Worm (Caenorhabditis elegans) whole organism, young adult: ENCODE results near the gene mrpl-21.

Experiments
- B0019.2 ChIP-seq: fragments of 200-800 bp; sonication (Bioruptor generic); conservative IDR thresholded peaks from 2 replicates; pipeline ENCODE4 v1.3.6; 2022; ENCODE audit warnings: missing genetic modification reagents, missing genetic modification characterization, missing compliant biosample characterization
- D2030.7 ChIP-seq: fragments of 200-800 bp; sonication (Bioruptor generic); IDR thresholded peaks from 2 replicates; pipeline ENCODE4 v1.3.6; 2022; ENCODE audit warnings: missing genetic modification reagents, missing genetic modification characterization, missing compliant biosample characterization
- F10E7.11 ChIP-seq: sonication (generic microtip); optimal IDR thresholded peaks from 2 replicates; lab custom pipeline; 2017; ENCODE audit warnings: mild to moderate bottlenecking, missing genetic modification characterization, moderate library complexity, missing compliant biosample characterization
- F23B12.7 ChIP-seq: sonication (generic microtip); optimal IDR thresholded peaks from 2 replicates; lab custom pipeline; 2017; ENCODE audit warnings: missing genetic modification characterization, mild to moderate bottlenecking, missing compliant biosample characterization, antibody characterized with exemption, moderate library complexity; ENCODE audit not compliant: insufficient read depth
- F37B4.10 ChIP-seq: fragments of 200-800 bp; sonication (Bioruptor generic); IDR thresholded peaks from 2 replicates; pipeline ENCODE4 v1.3.6; 2022; ENCODE audit warnings: missing genetic modification characterization, missing compliant biosample characterization
- F49E8.2 ChIP-seq: sonication (generic microtip); optimal IDR thresholded peaks from 3 replicates; lab custom pipeline; 2017; ENCODE audit warnings: missing genetic modification characterization, mild to moderate bottlenecking, missing compliant biosample characterization, antibody characterized with exemption, moderate library complexity; ENCODE audit not compliant: insufficient read depth
- F55B11.4 ChIP-seq: sonication (generic microtip); optimal IDR thresholded peaks from 2 replicates; lab custom pipeline; 2016; ENCODE audit warnings: missing compliant biosample characterization, missing genetic modification characterization, borderline replicate concordance; ENCODE audit not compliant: insufficient read depth
- T07F8.4 ChIP-seq: sonication (generic microtip); optimal IDR thresholded peaks from 2 replicates; lab custom pipeline; 2016; ENCODE audit warnings: mild to moderate bottlenecking, missing genetic modification characterization, moderate library complexity, missing compliant biosample characterization
- Y67H2A.10 ChIP-seq: fragments of 200-800 bp; sonication (Bioruptor generic); conservative IDR thresholded peaks from 2 replicates; pipeline ENCODE4 v1.3.6; 2022; ENCODE audit warnings: missing genetic modification reagents, missing genetic modification characterization, missing compliant biosample characterization
- Y79H2A.3 ChIP-seq: fragments of 200-800 bp; sonication (Bioruptor generic); conservative IDR thresholded peaks from 2 replicates; pipeline ENCODE4 v1.3.6; 2022; ENCODE audit warnings: missing genetic modification reagents, missing genetic modification characterization, missing compliant biosample characterization
- Y95B8A.8 ChIP-seq: fragments of 200-800 bp; sonication (Bioruptor generic); IDR thresholded peaks from 2 replicates; pipeline ENCODE4 v1.3.6; 2022; ENCODE audit warnings: missing genetic modification reagents, missing genetic modification characterization, missing compliant biosample characterization
- akir-1 ChIP-seq: fragments of 200-800 bp; sonication (Bioruptor generic); optimal IDR thresholded peaks from 2 replicates; lab custom pipeline; 2018; ENCODE audit warnings: mild to moderate bottlenecking, missing genetic modification characterization, moderate library complexity, missing compliant biosample characterization
- ama-1 ChIP-seq, 3 experiments: fragments of 150-350 bp in 1 of 3; sonication (generic microtip) in 2 of 3; optimal IDR thresholded peaks; 2 replicates each; lab custom pipeline; 2014 to 2018; ENCODE audit warnings: missing biosample characterization in 2 of 3, missing genetic modification characterization in 2 of 3, missing genetic modification reagents in 2 of 3
- aptf-3 ChIP-seq: fragments of 200-800 bp; sonication (Bioruptor generic); IDR thresholded peaks from 2 replicates; pipeline ENCODE4 v1.3.6; 2022; ENCODE audit warnings: missing genetic modification characterization, missing compliant biosample characterization
- bed-1 ChIP-seq: fragments of 200-800 bp; sonication (Bioruptor generic); IDR thresholded peaks from 2 replicates; pipeline ENCODE4 v1.3.6; 2022; ENCODE audit warnings: missing genetic modification reagents, missing genetic modification characterization, missing compliant biosample characterization
- ccch-3 ChIP-seq: fragments of 200-800 bp; sonication (Bioruptor generic); optimal IDR thresholded peaks from 2 replicates; lab custom pipeline; 2018; ENCODE audit warnings: mild to moderate bottlenecking, missing genetic modification characterization, missing compliant biosample characterization
- dpff-1 ChIP-seq: sonication (generic microtip); optimal IDR thresholded peaks from 2 replicates; lab custom pipeline; 2017; ENCODE audit warnings: mild to moderate bottlenecking, missing genetic modification characterization, missing compliant biosample characterization
- dpl-1 ChIP-seq: fragments of 150-350 bp; optimal IDR thresholded peaks from 2 replicates; lab custom pipeline; 2014; ENCODE audit warnings: missing biosample characterization, missing genetic modification reagents, missing genetic modification characterization
- efl-1 ChIP-seq: fragments of 150-350 bp; optimal IDR thresholded peaks from 2 replicates; lab custom pipeline; 2014; ENCODE audit warnings: missing biosample characterization, missing genetic modification reagents, missing genetic modification characterization
- egrh-3 ChIP-seq: fragments of 200-800 bp; sonication (Bioruptor generic); IDR thresholded peaks from 2 replicates; pipeline ENCODE4 v1.3.6; 2022; ENCODE audit warnings: missing genetic modification reagents, missing genetic modification characterization, missing compliant biosample characterization
- hlh-12 ChIP-seq: sonication (generic microtip); optimal IDR thresholded peaks from 2 replicates; lab custom pipeline; 2016; ENCODE audit warnings: missing genetic modification characterization, missing compliant biosample characterization
- hmg-1.2 ChIP-seq: fragments of 200-800 bp; sonication (Bioruptor generic); IDR thresholded peaks from 2 replicates; pipeline ENCODE4 v1.3.6; 2022; ENCODE audit warnings: missing genetic modification reagents, missing genetic modification characterization, missing compliant biosample characterization
- hrde-1 ChIP-seq: sonication (generic microtip); optimal IDR thresholded peaks from 2 replicates; lab custom pipeline; 2016; ENCODE audit warnings: missing genetic modification characterization, mild to moderate bottlenecking, missing compliant biosample characterization, moderate library complexity, missing genotype, missing genetic modification reagents, borderline replicate concordance
- hsf-1 ChIP-seq: fragments of 200-800 bp; sonication (Bioruptor generic); IDR thresholded peaks from 2 replicates; pipeline ENCODE4 v1.3.6; 2022; ENCODE audit warnings: missing genetic modification reagents, missing genetic modification characterization, missing compliant biosample characterization
- lag-1 ChIP-seq: fragments of 200-800 bp; sonication (Bioruptor generic); IDR thresholded peaks from 2 replicates; pipeline ENCODE4 v1.3.6; 2022; ENCODE audit warnings: missing genetic modification reagents, missing genetic modification characterization, missing compliant biosample characterization
- let-526 ChIP-seq: fragments of 200-800 bp; sonication (Bioruptor generic); IDR thresholded peaks from 2 replicates; pipeline ENCODE4 v1.3.6; 2022; ENCODE audit warnings: missing genetic modification reagents, missing genetic modification characterization, missing compliant biosample characterization
- madf-6 ChIP-seq: fragments of 200-800 bp; sonication (Bioruptor generic); IDR thresholded peaks from 2 replicates; pipeline ENCODE4 v1.3.6; 2022; ENCODE audit warnings: missing genetic modification reagents, missing genetic modification characterization, missing compliant biosample characterization
- madf-8 ChIP-seq: fragments of 200-800 bp; sonication (Bioruptor generic); conservative IDR thresholded peaks from 2 replicates; pipeline ENCODE4 v1.3.6; 2022; ENCODE audit warnings: missing genetic modification reagents, missing genetic modification characterization, missing compliant biosample characterization
- mcd-1 ChIP-seq: fragments of 200-800 bp; sonication (Bioruptor generic); IDR thresholded peaks from 2 replicates; pipeline ENCODE4 v1.3.6; 2022; ENCODE audit warnings: missing genetic modification reagents, missing genetic modification characterization, missing compliant biosample characterization
- mel-28 ChIP-seq: sonication (generic microtip); optimal IDR thresholded peaks from 2 replicates; lab custom pipeline; 2016; ENCODE audit warnings: borderline replicate concordance, mild to moderate bottlenecking, missing genetic modification characterization, missing compliant biosample characterization
- mes-4 ChIP-seq: sonication (generic microtip); optimal IDR thresholded peaks from 2 replicates; lab custom pipeline; 2016; ENCODE audit warnings: missing genotype, missing genetic modification characterization, missing compliant biosample characterization
- nfya-1 ChIP-seq: sonication (generic microtip); optimal IDR thresholded peaks from 2 replicates; lab custom pipeline; 2017; ENCODE audit warnings: antibody characterized with exemption, missing compliant biosample characterization, missing genetic modification characterization, borderline replicate concordance; ENCODE audit not compliant: insufficient read depth
- pbrm-1 ChIP-seq: fragments of 200-800 bp; sonication (Bioruptor generic); IDR thresholded peaks from 2 replicates; pipeline ENCODE4 v1.3.6; 2022; ENCODE audit warnings: missing genetic modification reagents, missing genetic modification characterization, missing compliant biosample characterization
- pha-4 ChIP-seq: fragments of 150-350 bp; sonication (generic microtip); optimal IDR thresholded peaks from 2 replicates; lab custom pipeline; 2014; ENCODE audit warnings: missing biosample characterization, missing genetic modification reagents, missing genetic modification characterization
- rec-8 ChIP-seq, 2 experiments: sonication (generic microtip); optimal IDR thresholded peaks; 2 replicates each; lab custom pipeline; 2016; ENCODE audit warnings: mild to moderate bottlenecking in 2 of 2, missing genetic modification characterization in 2 of 2, missing genetic modification reagents in 2 of 2, missing genotype in 2 of 2, missing biosample characterization in 1 of 2, missing compliant biosample characterization in 1 of 2, moderate library complexity in 1 of 2
- repo-1 ChIP-seq: sonication (generic microtip); optimal IDR thresholded peaks from 2 replicates; lab custom pipeline; 2017; ENCODE audit warnings: mild to moderate bottlenecking, missing genetic modification characterization, missing compliant biosample characterization
- rpc-1 ChIP-seq, 2 experiments: fragments of 150-350 bp in 1 of 2; sonication (generic microtip) in 1 of 2; optimal IDR thresholded peaks; 2 replicates each; lab custom pipeline; 2014 to 2018; ENCODE audit warnings: missing biosample characterization in 1 of 2, missing genetic modification characterization in 1 of 2, missing genetic modification reagents in 1 of 2, missing genotype in 1 of 2
- sdz-38 ChIP-seq: sonication (generic microtip); optimal IDR thresholded peaks from 2 replicates; lab custom pipeline; 2016; ENCODE audit warnings: missing genotype, missing genetic modification characterization, missing compliant biosample characterization
- sea-2 ChIP-seq: fragments of 200-800 bp; sonication (Bioruptor generic); IDR thresholded peaks from 2 replicates; pipeline ENCODE4 v1.3.6; 2022; ENCODE audit warnings: missing genetic modification characterization, missing compliant biosample characterization
- snpc-1.1 ChIP-seq: sonication (generic microtip); optimal IDR thresholded peaks from 2 replicates; lab custom pipeline; 2017; ENCODE audit warnings: missing genetic modification characterization, mild to moderate bottlenecking, missing compliant biosample characterization, antibody characterized with exemption, moderate library complexity, missing genotype, missing genetic modification reagents; ENCODE audit not compliant: insufficient read depth
- somi-1 ChIP-seq: fragments of 200-800 bp; sonication (Bioruptor generic); optimal IDR thresholded peaks from 2 replicates; lab custom pipeline; 2018; ENCODE audit warnings: mild to moderate bottlenecking, missing genetic modification characterization, missing compliant biosample characterization
- tbp1 ChIP-seq: fragments of 200-800 bp; sonication (Bioruptor generic); optimal IDR thresholded peaks from 2 replicates; lab custom pipeline; 2018; ENCODE audit warnings: mild to moderate bottlenecking, missing genetic modification characterization, missing compliant biosample characterization
- tlf-1 ChIP-seq: fragments of 200-800 bp; sonication (Bioruptor generic); optimal IDR thresholded peaks from 2 replicates; lab custom pipeline; 2018; ENCODE audit warnings: mild to moderate bottlenecking, missing genetic modification characterization, missing compliant biosample characterization
- zim-3 ChIP-seq: sonication (generic microtip); optimal IDR thresholded peaks from 2 replicates; lab custom pipeline; 2017; ENCODE audit warnings: mild to moderate bottlenecking, missing genetic modification characterization, moderate library complexity, missing compliant biosample characterization
- ztf-25 ChIP-seq: fragments of 200-800 bp; sonication (Bioruptor generic); IDR thresholded peaks from 2 replicates; pipeline ENCODE4 v1.3.6; 2022; ENCODE audit warnings: missing genetic modification reagents, missing genetic modification characterization, missing compliant biosample characterization

The mrpl-21 gene

DNA sequence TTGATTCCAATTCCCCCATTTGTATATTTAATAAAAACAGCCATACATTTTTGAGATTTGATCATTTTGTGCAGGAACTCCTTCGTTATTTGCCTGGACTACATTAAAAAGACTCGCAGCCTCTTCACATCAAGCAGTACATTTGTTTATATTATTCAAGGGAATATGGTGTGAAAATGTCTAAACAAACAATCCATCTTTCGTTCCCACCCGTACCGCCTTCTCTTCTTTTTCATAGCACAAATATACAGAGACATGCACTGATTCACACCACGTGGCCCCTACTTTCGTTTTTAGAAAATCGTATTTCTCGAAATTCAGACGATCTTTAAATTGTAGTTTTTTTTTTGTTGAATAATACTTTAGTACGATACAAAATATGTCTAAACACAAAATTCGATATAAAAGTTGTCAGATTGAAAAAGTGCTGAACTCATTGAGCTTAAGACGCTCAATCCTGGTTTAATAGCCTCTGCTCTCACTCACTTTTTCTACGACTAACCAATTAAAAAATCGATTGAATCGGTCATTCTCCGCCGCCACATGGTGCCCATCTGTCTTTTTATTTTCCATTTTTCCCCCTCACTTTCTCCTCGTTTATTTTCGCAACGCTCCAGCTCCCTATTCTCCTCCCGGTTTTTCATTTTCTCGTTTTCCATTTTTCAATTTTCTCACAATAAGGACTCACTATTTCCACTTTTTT is 47.9 kb downstream of the mrpl-21 start (continued):
- 0 out of 2 replicates have a peak, but pooled peaks have one; percentile 19 for TF ChIP-seq mcd-1 (GFP tag; lab: Robert Waterston, UW)
- 0 out of 2 replicates have a peak, but pooled peaks have one; percentile 49 for TF ChIP-seq let-526 (GFP tag; lab: Robert Waterston, UW)
- no peak for TF ChIP-seq mes-4
- TF ChIP-seq snpc-1.1 (tag; lab: Kevin White, UChicago), result no peak
- peak; percentile 86 for TF ChIP-seq repo-1 (tag; lab: Kevin White, UChicago)
- no peak for TF ChIP-seq bed-1
- TF ChIP-seq ccch-3, result no peak
- no peak for TF ChIP-seq F23B12.7 (tag; lab: Kevin White, UChicago)
- TF ChIP-seq lag-1 (GFP tag; lab: Robert Waterston, UW), result no peak
- peak; percentile 36; the same call in 1 of the 2 replicates for TF ChIP-seq hmg-1.2
- TF ChIP-seq nfya-1 (tag; lab: Kevin White, UChicago), result no peak
- TF ChIP-seq madf-8 (GFP tag; lab: Robert Waterston, UW), result no peak
- peak; percentile 30; the same call in 1 of the 2 replicates for TF ChIP-seq hsf-1 (GFP tag; lab: Robert Waterston, UW)
- TF ChIP-seq rec-8 (tag; optimal IDR thresholded peaks at IDR 0.05; lab: Kevin White, UChicago), result peak in 1 of 2 experiments; percentile 29
- peak; percentile 66 for TF ChIP-seq madf-6 (GFP tag; lab: Robert Waterston, UW)
- peak; percentile 96 for TF ChIP-seq dpff-1 (tag; lab: Kevin White, UChicago)
- peak; percentile 54 for TF ChIP-seq mel-28 (tag; lab: Kevin White, UChicago)
- no peak for TF ChIP-seq Y67H2A.10 (GFP tag; lab: Robert Waterston, UW)
- no peak for TF ChIP-seq F49E8.2 (tag; lab: Kevin White, UChicago)
- no peak for TF ChIP-seq B0019.2 (GFP tag; lab: Robert Waterston, UW)
- peak; percentile 74 for TF ChIP-seq zim-3 (tag; lab: Kevin White, UChicago)
- no peak for TF ChIP-seq hrde-1 (tag; lab: Kevin White, UChicago)
- peak; percentile 55; the same call in 1 of the 2 replicates for TF ChIP-seq pbrm-1 (GFP tag; lab: Robert Waterston, UW)
- TF ChIP-seq Y79H2A.3, result no peak
- TF ChIP-seq F10E7.11 (tag; lab: Kevin White, UChicago), result peak; percentile 63
- TF ChIP-seq Y95B8A.8 (GFP tag; lab: Robert Waterston, UW), result no peak
- no peak for TF ChIP-seq F37B4.10 (GFP tag; lab: Robert Waterston, UW)
- no peak for TF ChIP-seq ztf-25
- TF ChIP-seq aptf-3 (GFP tag; lab: Robert Waterston, UW), result no peak
- 0 out of 2 replicates have a peak, but pooled peaks have one; percentile 24 for TF ChIP-seq D2030.7
- TF ChIP-seq egrh-3 (GFP tag; lab: Robert Waterston, UW), result no peak
- TF ChIP-seq tlf-1 (GFP tag; lab: Kevin White, UChicago), result peak; percentile 77
- peak; percentile 96 for TF ChIP-seq ama-1 (optimal IDR thresholded peaks at IDR 0.05; lab: Kevin White, UChicago)
- TF ChIP-seq ama-1 (GFP tag; optimal IDR thresholded peaks at IDR 0.05; lab: Kevin White, UChicago), result peak in 1 of 2 experiments; percentile 68
- no peak for TF ChIP-seq akir-1 (GFP tag; lab: Kevin White, UChicago)
- no peak for TF ChIP-seq rpc-1 (optimal IDR thresholded peaks at IDR 0.05; lab: Kevin White, UChicago)
- no peak for TF ChIP-seq rpc-1 (tag; optimal IDR thresholded peaks at IDR 0.05; lab: Kevin White, UChicago)
- no peak for TF ChIP-seq pha-4 (tag; lab: Kevin White, UChicago)
- TF ChIP-seq sea-2, result no peak
- no peak for TF ChIP-seq dpl-1
- no peak for TF ChIP-seq T07F8.4 (tag; lab: Kevin White, UChicago)
- no peak for TF ChIP-seq somi-1
- TF ChIP-seq efl-1 (GFP tag; lab: Kevin White, UChicago), result no peak
- peak; percentile 41 for TF ChIP-seq tbp1 (GFP tag; lab: Kevin White, UChicago)
- no peak for TF ChIP-seq sdz-38 (tag; lab: Kevin White, UChicago)
- no peak for TF ChIP-seq hlh-12 (tag; lab: Kevin White, UChicago)
- no peak for TF ChIP-seq F55B11.4 (tag; lab: Kevin White, UChicago)
